Fruit fly (Drosophila melanogaster): ENCODE results near the gene CG31278.

CG31278 gene

dm6 chr3R:10678935-10679565 lies 29.1 kb downstream of the CG31278 start:
- TF ChIP-seq ttk (optimal IDR thresholded peaks at IDR 0.05), result no peak
- no peak for TF ChIP-seq Sin3A (optimal IDR thresholded peaks at IDR 0.05)
- no peak for TF ChIP-seq Myc (optimal IDR thresholded peaks at IDR 0.05)
- no peak for TF ChIP-seq insv (optimal IDR thresholded peaks at IDR 0.05)
- TF ChIP-seq h (optimal IDR thresholded peaks at IDR 0.05), result no peak
- TF ChIP-seq psq (optimal IDR thresholded peaks at IDR 0.05), result no peak

- no peak for TF ChIP-seq insv (optimal IDR thresholded peaks at IDR 0.05)
- no peak for TF ChIP-seq h (optimal IDR thresholded peaks at IDR 0.05)
- TF ChIP-seq Myc (optimal IDR thresholded peaks at IDR 0.05), result no peak
- no peak for TF ChIP-seq psq (optimal IDR thresholded peaks at IDR 0.05)
- TF ChIP-seq Sin3A (optimal IDR thresholded peaks at IDR 0.05), result no peak
- TF ChIP-seq ttk (optimal IDR thresholded peaks at IDR 0.05), result no peak
These were observed 30.8 kb downstream of the CG31278 start, which contains the start of gene CG6465 for dm6 chr3R:10677245-10677902. TSS of gene CG6465 (minus strand) at chr3R:10677251.

- TF ChIP-seq h (optimal IDR thresholded peaks at IDR 0.05) (no peak), ttk (optimal IDR thresholded peaks at IDR 0.05) (no peak), insv (optimal IDR thresholded peaks at IDR 0.05) (no peak)
These were observed 33.0 kb downstream of the CG31278 start for dm6 chr3R:10675101-10675500.

dm6 chr3R:10673571-10673970 lies 34.6 kb downstream of the CG31278 start:
- TF ChIP-seq psq (optimal IDR thresholded peaks at IDR 0.05) (no peak), Myc (optimal IDR thresholded peaks at IDR 0.05) (no peak), ttk (optimal IDR thresholded peaks at IDR 0.05) (no peak), Sin3A (optimal IDR thresholded peaks at IDR 0.05) (no peak), insv (optimal IDR thresholded peaks at IDR 0.05) (no peak), h (optimal IDR thresholded peaks at IDR 0.05) (no peak)

dm6 chr3R:10672680-10673079 lies 35.5 kb downstream of the CG31278 start:
- TF ChIP-seq Sin3A (optimal IDR thresholded peaks at IDR 0.05) (no peak), h (optimal IDR thresholded peaks at IDR 0.05) (no peak), psq (optimal IDR thresholded peaks at IDR 0.05) (no peak), insv (optimal IDR thresholded peaks at IDR 0.05) (no peak), ttk (optimal IDR thresholded peaks at IDR 0.05) (no peak), Myc (optimal IDR thresholded peaks at IDR 0.05) (no peak)

- TF ChIP-seq Sin3A (optimal IDR thresholded peaks at IDR 0.05) (no peak), ttk (optimal IDR thresholded peaks at IDR 0.05) (no peak), insv (optimal IDR thresholded peaks at IDR 0.05) (no peak), psq (optimal IDR thresholded peaks at IDR 0.05) (no peak)
These were observed 38.2 kb downstream of the CG31278 start for dm6 chr3R:10669950-10670349.

dm6 chr3R:10667964-10668363 lies 40.2 kb downstream of the CG31278 start:
- no peak for TF ChIP-seq Myc (optimal IDR thresholded peaks at IDR 0.05)
- no peak for TF ChIP-seq h (optimal IDR thresholded peaks at IDR 0.05)
- no peak for TF ChIP-seq psq (optimal IDR thresholded peaks at IDR 0.05)
- TF ChIP-seq ttk (optimal IDR thresholded peaks at IDR 0.05), result no peak
- TF ChIP-seq Sin3A (optimal IDR thresholded peaks at IDR 0.05), result no peak
- no peak for TF ChIP-seq insv (optimal IDR thresholded peaks at IDR 0.05)

- TF ChIP-seq psq (optimal IDR thresholded peaks at IDR 0.05) (no peak), Sin3A (optimal IDR thresholded peaks at IDR 0.05) (no peak), ttk (optimal IDR thresholded peaks at IDR 0.05) (no peak), Myc (optimal IDR thresholded peaks at IDR 0.05) (no peak), h (optimal IDR thresholded peaks at IDR 0.05) (no peak), insv (optimal IDR thresholded peaks at IDR 0.05) (no peak)
These were observed 43.2 kb downstream of the CG31278 start for dm6 chr3R:10664942-10665341.

- TF ChIP-seq Sin3A (optimal IDR thresholded peaks at IDR 0.05) (no peak), h (optimal IDR thresholded peaks at IDR 0.05) (no peak), insv (optimal IDR thresholded peaks at IDR 0.05) (no peak), ttk (optimal IDR thresholded peaks at IDR 0.05) (no peak)
These were observed 47.0 kb downstream of the CG31278 start for dm6 chr3R:10661098-10661497.

- TF ChIP-seq insv (optimal IDR thresholded peaks at IDR 0.05) (no peak), ttk (optimal IDR thresholded peaks at IDR 0.05) (no peak), Myc (optimal IDR thresholded peaks at IDR 0.05) (no peak), h (optimal IDR thresholded peaks at IDR 0.05) (no peak)
These were observed 48.6 kb downstream of the CG31278 start for dm6 chr3R:10659563-10659962.

dm6 chr3R:10658783-10659182 lies 49.4 kb downstream of the CG31278 start:
- TF ChIP-seq Sin3A (optimal IDR thresholded peaks at IDR 0.05) (no peak), Myc (optimal IDR thresholded peaks at IDR 0.05) (no peak), insv (optimal IDR thresholded peaks at IDR 0.05) (no peak), psq (optimal IDR thresholded peaks at IDR 0.05) (no peak), ttk (optimal IDR thresholded peaks at IDR 0.05) (no peak), h (optimal IDR thresholded peaks at IDR 0.05) (no peak)

Data from Kc167 (cell line).